Worm (Caenorhabditis elegans) whole organism, L4 larva: ENCODE measurements around the gene ddx-17.

Source experiments
- Y48G9A.11 ChIP-seq: fragments of 200-800 bp; sonication (Bioruptor generic); IDR thresholded peaks from 2 replicates; pipeline ENCODE4 v1.3.6; 2022; ENCODE audit warnings: missing genetic modification reagents, missing genetic modification characterization, missing compliant biosample characterization
- Y5F2A.4 ChIP-seq: fragments of 200-800 bp; sonication (Bioruptor generic); optimal IDR thresholded peaks from 2 replicates; lab custom pipeline; 2018; ENCODE audit warnings: mild to moderate bottlenecking, missing genetic modification characterization, missing compliant biosample characterization
- ama-1 ChIP-seq: fragments of 150-350 bp; optimal IDR thresholded peaks from 2 replicates; lab custom pipeline; 2014; ENCODE audit warnings: inconsistent platforms, mixed read lengths
- ceh-32 ChIP-seq: sonication (generic microtip); optimal IDR thresholded peaks from 2 replicates; lab custom pipeline; 2016; ENCODE audit warnings: mild to moderate bottlenecking, missing genetic modification characterization, missing compliant biosample characterization; ENCODE audit not compliant: poor library complexity
- ceh-82 ChIP-seq: sonication (generic microtip); optimal IDR thresholded peaks from 2 replicates; lab custom pipeline; 2017; ENCODE audit warnings: missing biosample characterization, missing genetic modification characterization
- ces-1 ChIP-seq: fragments of 150-350 bp; sonication (generic microtip); optimal IDR thresholded peaks from 4 replicates; lab custom pipeline; 2014; ENCODE audit warnings: missing biosample characterization, missing genetic modification reagents, missing genetic modification characterization
- dpl-1 ChIP-seq: fragments of 150-350 bp; optimal IDR thresholded peaks from 2 replicates; lab custom pipeline; 2014; ENCODE audit warnings: missing biosample characterization, missing genetic modification reagents, missing genetic modification characterization
- gei-8 ChIP-seq: fragments of 200-800 bp; sonication (Bioruptor generic); optimal IDR thresholded peaks from 2 replicates; lab custom pipeline; 2018; ENCODE audit warnings: mild to moderate bottlenecking, missing genetic modification characterization, missing compliant biosample characterization
- lin-1 ChIP-seq: fragments of 200-800 bp; sonication (Bioruptor generic); IDR thresholded peaks from 2 replicates; pipeline ENCODE4 v1.3.6; 2022; ENCODE audit warnings: missing genetic modification reagents, missing genetic modification characterization, missing compliant biosample characterization
- nhr-25 ChIP-seq: sonication (generic microtip); optimal IDR thresholded peaks from 2 replicates; lab custom pipeline; 2017; ENCODE audit warnings: missing genetic modification characterization, mild to moderate bottlenecking, missing compliant biosample characterization, antibody characterized with exemption, moderate library complexity, borderline replicate concordance; ENCODE audit not compliant: insufficient read depth
- nhr-77 ChIP-seq: fragments of 150-350 bp; optimal IDR thresholded peaks from 2 replicates; lab custom pipeline; 2014; ENCODE audit warnings: missing biosample characterization, missing genetic modification characterization
- pqm-1 ChIP-seq: sonication (generic microtip); optimal IDR thresholded peaks from 2 replicates; lab custom pipeline; 2017; ENCODE audit warnings: missing biosample characterization, missing genetic modification characterization
- snpc-1.2 ChIP-seq: fragments of 200-800 bp; sonication (Bioruptor generic); IDR thresholded peaks from 2 replicates; pipeline ENCODE4 v1.3.6; 2022; ENCODE audit warnings: missing genetic modification reagents, missing genetic modification characterization, missing compliant biosample characterization
- snpc-4 ChIP-seq: fragments of 150-350 bp; optimal IDR thresholded peaks from 2 replicates; lab custom pipeline; 2014; ENCODE audit warnings: missing biosample characterization, missing genetic modification characterization

DNA sequence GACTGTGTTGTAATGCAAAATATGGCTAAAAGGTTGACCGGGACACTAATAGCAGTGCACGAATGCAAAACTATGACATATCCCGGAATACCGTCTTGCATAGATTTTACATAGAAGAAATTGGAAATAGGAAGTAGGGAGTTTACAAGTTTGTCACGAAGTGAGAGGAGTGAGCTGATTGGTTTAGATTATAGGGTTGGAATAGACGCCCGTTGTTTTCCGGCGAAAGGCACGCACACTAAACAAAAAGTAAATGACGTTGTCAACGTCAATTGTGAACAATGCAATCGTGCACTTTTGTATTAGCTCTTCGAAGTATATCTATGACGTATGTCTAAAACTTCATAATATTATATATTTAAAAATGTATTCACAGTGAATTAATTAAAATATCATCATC, 50.9 kb downstream of the ddx-17 start, which contains the start of gene srh-24:
- TF ChIP-seq pqm-1 (no peak), snpc-4 (no peak), nhr-25 (no peak), ceh-32 (tag; lab: Kevin White, UChicago) (no peak), ces-1 (GFP tag; lab: Kevin White, UChicago) (no peak), ceh-82 (tag; lab: Kevin White, UChicago) (no peak), ama-1 (no peak), gei-8 (GFP tag; lab: Kevin White, UChicago) (no peak), dpl-1 (no peak), Y48G9A.11 (GFP tag; lab: Robert Waterston, UW) (no peak), nhr-77 (tag; lab: Kevin White, UChicago) (no peak), snpc-1.2 (GFP tag; lab: Robert Waterston, UW) (no peak), lin-1 (GFP tag; lab: Robert Waterston, UW) (no peak), Y5F2A.4 (GFP tag; lab: Kevin White, UChicago) (no peak)
